Worm (Caenorhabditis elegans): ENCODE results near the gene F53H8.3.
A peak's percentile ranks its signal among the peaks of the same experiment; 100 is the strongest.

The F53H8.3 gene

DNA sequence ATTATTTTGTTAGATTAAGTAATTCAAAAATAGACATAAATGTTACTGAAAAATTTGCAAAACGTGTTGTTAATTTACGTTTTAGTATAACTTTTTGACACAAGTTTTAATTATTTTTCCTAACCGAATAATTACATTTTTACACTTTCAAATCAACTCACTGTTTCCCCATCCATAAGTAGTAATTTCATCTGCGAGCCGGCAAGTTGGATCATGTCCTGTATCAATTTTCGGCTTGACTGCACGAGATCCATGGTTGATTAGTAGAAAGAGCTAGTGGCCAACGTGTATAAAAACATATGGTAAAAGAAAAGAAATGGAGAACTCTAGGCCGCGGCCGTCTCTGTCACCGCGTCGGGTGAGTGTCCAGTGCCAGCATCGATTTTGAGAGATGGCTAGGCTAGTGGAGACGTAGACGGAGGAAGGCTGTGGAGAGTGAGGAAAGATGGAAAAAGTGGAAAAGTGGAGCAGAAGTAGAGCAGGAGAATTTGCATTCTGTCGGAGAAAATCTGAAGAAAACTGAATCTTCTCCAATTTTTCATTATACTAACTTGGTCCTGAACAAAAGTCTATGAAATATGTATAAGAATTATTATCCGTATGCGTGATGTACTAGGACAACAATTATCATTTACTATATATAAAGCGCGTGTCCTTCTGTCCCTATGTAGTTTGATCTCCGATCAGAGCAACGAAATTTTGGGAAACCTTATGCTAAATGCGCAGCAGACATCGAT is 36.3 kb downstream of the F53H8.3 start, which contains the start of gene vps-45 (continued):
- TF ChIP-seq syd-9 (tag; optimal IDR thresholded peaks at IDR 0.05) (no peak), F13H6.1 (tag; optimal IDR thresholded peaks at IDR 0.05) (no peak), hlh-8 (tag; optimal IDR thresholded peaks at IDR 0.05) (peak; percentile 24), C38D4.7 (GFP tag; optimal IDR thresholded peaks at IDR 0.05) (no peak), ceh-19 (GFP tag; optimal IDR thresholded peaks at IDR 0.05) (no peak), nhr-11 (tag; optimal IDR thresholded peaks at IDR 0.05) (no peak), sox-4 (tag; optimal IDR thresholded peaks at IDR 0.05) (no peak), hlh-15 (tag; optimal IDR thresholded peaks at IDR 0.05) (no peak), dve-1 (tag; optimal IDR thresholded peaks at IDR 0.05) (no peak), ceh-31 (tag; optimal IDR thresholded peaks at IDR 0.05) (peak; percentile 69), Y22D7AL.16 (tag; optimal IDR thresholded peaks at IDR 0.05) (no peak), ceh-22 (tag; optimal IDR thresholded peaks at IDR 0.05) (no peak), ceh-18 (tag; optimal IDR thresholded peaks at IDR 0.05) (peak; percentile 14), unc-3 (GFP tag; conservative IDR thresholded peaks at IDR 0.05) (no peak), unc-3 (tag; optimal IDR thresholded peaks at IDR 0.05) (no peak), gmeb-2 (tag; optimal IDR thresholded peaks at IDR 0.05) (no peak), pat-9 (tag; optimal IDR thresholded peaks at IDR 0.05) (no peak), madf-2 (tag; optimal IDR thresholded peaks at IDR 0.05) (no peak), ama-1 (optimal IDR thresholded peaks at IDR 0.05) (no peak), lin-11 (tag; optimal IDR thresholded peaks at IDR 0.05) (no peak), ceh-14 (tag; optimal IDR thresholded peaks at IDR 0.05) (no peak), lim-6 (tag; optimal IDR thresholded peaks at IDR 0.05) (no peak), pha-4 (tag; optimal IDR thresholded peaks at IDR 0.05) (no peak), mec-3 (tag; optimal IDR thresholded peaks at IDR 0.05; ENCODE audit: borderline replicate concordance) (no peak), sdc-2 (tag; optimal IDR thresholded peaks at IDR 0.05) (peak; percentile 35), ceh-30 (tag; optimal IDR thresholded peaks at IDR 0.05) (no peak), nhr-232 (tag; optimal IDR thresholded peaks at IDR 0.05) (no peak), ztf-16 (tag; optimal IDR thresholded peaks at IDR 0.05) (no peak), ref-2 (tag; optimal IDR thresholded peaks at IDR 0.05) (peak; percentile 56), ttx-3 (tag; optimal IDR thresholded peaks at IDR 0.05) (no peak), ceh-2 (tag; optimal IDR thresholded peaks at IDR 0.05) (no peak), T23F11.4 (GFP tag; optimal IDR thresholded peaks at IDR 0.05) (no peak), fkh-10 (GFP tag; optimal IDR thresholded peaks at IDR 0.05) (no peak), tbx-2 (tag; optimal IDR thresholded peaks at IDR 0.05) (peak; percentile 20), pha-2 (tag; optimal IDR thresholded peaks at IDR 0.05) (no peak), unc-86 (tag; optimal IDR thresholded peaks at IDR 0.05) (no peak)

DNA sequence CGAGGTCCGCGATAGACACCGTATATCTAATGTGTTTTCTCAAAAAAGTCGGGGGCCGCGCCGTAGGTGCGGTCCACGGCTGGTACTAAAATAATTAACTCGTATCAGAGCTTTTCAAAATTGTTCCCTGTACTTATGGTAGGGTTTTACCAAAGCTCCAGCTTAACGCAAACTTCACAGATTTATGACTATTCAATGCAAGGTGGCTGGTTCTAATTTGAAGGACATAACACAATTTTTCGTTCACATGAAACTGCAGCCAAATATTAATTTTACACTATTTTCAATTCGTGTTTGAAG is 36.8 kb downstream of the F53H8.3 start:
- TF ChIP-seq C38D4.7 (GFP tag; optimal IDR thresholded peaks at IDR 0.05) (no peak), ceh-22 (tag; optimal IDR thresholded peaks at IDR 0.05) (no peak), ceh-2 (tag; optimal IDR thresholded peaks at IDR 0.05) (no peak), pqm-1 (tag; optimal IDR thresholded peaks at IDR 0.05) (no peak)

DNA sequence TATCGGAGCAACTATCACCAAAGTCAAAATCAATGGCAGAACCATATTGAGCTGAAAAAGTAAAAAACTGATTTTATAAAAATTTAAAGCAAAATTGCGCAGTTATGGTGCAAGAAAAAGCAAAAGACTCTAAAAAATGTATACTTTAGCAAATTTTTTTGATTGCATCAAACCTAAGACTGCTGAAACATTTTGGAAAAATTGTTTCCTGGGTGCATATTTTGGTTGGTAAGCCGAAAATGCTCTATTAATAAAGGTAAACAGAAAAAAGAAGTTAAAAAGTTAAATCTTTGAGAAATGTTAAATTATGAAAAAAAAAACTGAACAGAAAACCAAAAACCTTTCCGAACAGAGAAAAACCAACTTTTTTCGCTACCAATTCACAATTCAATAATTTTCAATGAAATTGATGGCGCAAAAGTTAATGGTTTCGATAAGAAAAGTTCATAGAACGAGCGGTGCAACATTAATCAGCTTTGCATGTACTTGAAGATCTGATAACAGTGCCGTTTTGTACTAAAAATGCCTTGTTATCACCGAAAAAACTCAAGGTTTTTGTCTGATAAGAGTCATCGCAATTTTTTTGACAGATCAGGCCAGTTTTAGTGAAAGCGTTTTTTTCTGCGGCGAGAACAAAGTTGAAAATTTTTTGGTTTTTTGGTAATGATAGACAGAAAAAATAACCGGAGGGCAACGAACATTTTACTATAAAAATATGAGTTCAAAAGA is 39.8 kb downstream of the F53H8.3 start, which contains the start of gene abhd-3.2:
TSS of gene abhd-3.2 (minus strand) at position 51 of the 729 bp plus-strand sequence.
- TF ChIP-seq elt-2 (tag; optimal IDR thresholded peaks at IDR 0.05), result peak; percentile 95
- no peak for TF ChIP-seq dve-1 (tag; optimal IDR thresholded peaks at IDR 0.05)
- no peak for TF ChIP-seq ceh-30 (tag; optimal IDR thresholded peaks at IDR 0.05)

Measured in whole organism, late embryonic.